Worm (Caenorhabditis elegans): ENCODE results near the gene scl-23.

The scl-23 gene

ce11 chrIV:51219-51618 lies 38.7 kb downstream of the scl-23 start (continued):
- TF ChIP-seq ceh-90 (tag; optimal IDR thresholded peaks at IDR 0.05): no peak
- no peak for TF ChIP-seq C34B4.2 (tag; optimal IDR thresholded peaks at IDR 0.05)
- TF ChIP-seq ztf-11 (tag; optimal IDR thresholded peaks at IDR 0.05): no peak
- no peak for TF ChIP-seq unc-130 (tag; optimal IDR thresholded peaks at IDR 0.05)

- TF ChIP-seq zip-4 (GFP tag; optimal IDR thresholded peaks at IDR 0.05): no peak
- no peak for TF ChIP-seq tlp-1 (tag; optimal IDR thresholded peaks at IDR 0.05)
- no peak for TF ChIP-seq C16A3.4 (tag; optimal IDR thresholded peaks at IDR 0.05)
Observed at ce11 chrIV:48780-49179, 41.1 kb downstream of the scl-23 start, which contains the start of gene frm-5.1. frm-5.1 (minus strand) TSS chrIV:48880.
